Worm (Caenorhabditis elegans) whole organism, young adult: ENCODE measurements around the gene Y56A3A.30.

Source experiments
- B0035.1 ChIP-seq: sonication (generic microtip); optimal IDR thresholded peaks from 2 replicates; lab custom pipeline; 2016; ENCODE audit warnings: missing genetic modification characterization, mild to moderate bottlenecking, missing compliant biosample characterization, missing genotype, missing genetic modification reagents
- F10E7.11 ChIP-seq: sonication (generic microtip); optimal IDR thresholded peaks from 2 replicates; lab custom pipeline; 2017; ENCODE audit warnings: mild to moderate bottlenecking, missing genetic modification characterization, moderate library complexity, missing compliant biosample characterization
- F49E8.2 ChIP-seq: sonication (generic microtip); optimal IDR thresholded peaks from 3 replicates; lab custom pipeline; 2017; ENCODE audit warnings: missing genetic modification characterization, mild to moderate bottlenecking, missing compliant biosample characterization, antibody characterized with exemption, moderate library complexity; ENCODE audit not compliant: insufficient read depth
- F57A8.1 ChIP-seq: fragments of 200-800 bp; sonication (Bioruptor generic); optimal IDR thresholded peaks from 2 replicates; lab custom pipeline; 2018; ENCODE audit warnings: mild to moderate bottlenecking, missing genetic modification characterization, moderate library complexity, missing compliant biosample characterization
- K11D2.4 ChIP-seq: fragments of 200-800 bp; sonication (Bioruptor generic); IDR thresholded peaks from 2 replicates; pipeline ENCODE4 v1.3.6; 2022; ENCODE audit warnings: missing genetic modification reagents, missing genetic modification characterization, missing compliant biosample characterization
- K12H6.12 ChIP-seq: fragments of 200-800 bp; sonication (Bioruptor generic); optimal IDR thresholded peaks from 2 replicates; lab custom pipeline; 2018; ENCODE audit warnings: mild to moderate bottlenecking, missing genetic modification characterization, missing compliant biosample characterization
- T26A5.8 ChIP-seq: sonication (generic microtip); optimal IDR thresholded peaks from 2 replicates; lab custom pipeline; 2016; ENCODE audit warnings: missing genetic modification characterization, missing compliant biosample characterization
- Y56A3A.18 ChIP-seq: fragments of 200-800 bp; sonication (Bioruptor generic); IDR thresholded peaks from 2 replicates; pipeline ENCODE4 v1.3.6; 2022; ENCODE audit warnings: missing genetic modification reagents, missing genetic modification characterization, missing compliant biosample characterization
- Y95B8A.8 ChIP-seq: fragments of 200-800 bp; sonication (Bioruptor generic); IDR thresholded peaks from 2 replicates; pipeline ENCODE4 v1.3.6; 2022; ENCODE audit warnings: missing genetic modification reagents, missing genetic modification characterization, missing compliant biosample characterization
- athp-1 ChIP-seq: sonication (generic microtip); optimal IDR thresholded peaks from 2 replicates; lab custom pipeline; 2017; ENCODE audit warnings: mild to moderate bottlenecking, missing genetic modification characterization, missing compliant biosample characterization
- attf-3 ChIP-seq: fragments of 200-800 bp; sonication (Bioruptor generic); conservative IDR thresholded peaks from 2 replicates; pipeline ENCODE4 v1.3.6; 2022; ENCODE audit warnings: missing genetic modification reagents, missing genetic modification characterization, missing compliant biosample characterization
- attf-6 ChIP-seq: fragments of 200-800 bp; sonication (Bioruptor generic); IDR thresholded peaks from 2 replicates; pipeline ENCODE4 v1.3.6; 2022; ENCODE audit warnings: missing genetic modification reagents, missing genetic modification characterization, missing compliant biosample characterization
- bed-1 ChIP-seq: fragments of 200-800 bp; sonication (Bioruptor generic); IDR thresholded peaks from 2 replicates; pipeline ENCODE4 v1.3.6; 2022; ENCODE audit warnings: missing genetic modification reagents, missing genetic modification characterization, missing compliant biosample characterization
- ceh-91 ChIP-seq: fragments of 200-800 bp; sonication (Bioruptor generic); IDR thresholded peaks from 2 replicates; pipeline ENCODE4 v1.3.6; 2022; ENCODE audit warnings: missing genetic modification reagents, missing genetic modification characterization, missing compliant biosample characterization
- die-1 ChIP-seq: sonication (generic microtip); optimal IDR thresholded peaks from 2 replicates; lab custom pipeline; 2016; ENCODE audit warnings: missing genotype, mild to moderate bottlenecking, missing genetic modification characterization, missing compliant biosample characterization
- dpl-1 ChIP-seq: fragments of 150-350 bp; optimal IDR thresholded peaks from 2 replicates; lab custom pipeline; 2014; ENCODE audit warnings: missing biosample characterization, missing genetic modification reagents, missing genetic modification characterization
- egl-18 ChIP-seq: fragments of 200-800 bp; sonication (Bioruptor generic); IDR thresholded peaks from 2 replicates; pipeline ENCODE4 v1.3.6; 2022; ENCODE audit warnings: missing genetic modification reagents, missing genetic modification characterization, missing compliant biosample characterization
- egl-44 ChIP-seq: fragments of 200-800 bp; sonication (Bioruptor generic); IDR thresholded peaks from 2 replicates; pipeline ENCODE4 v1.3.6; 2022; ENCODE audit warnings: missing genetic modification reagents, missing genetic modification characterization, missing compliant biosample characterization
- egrh-3 ChIP-seq: fragments of 200-800 bp; sonication (Bioruptor generic); IDR thresholded peaks from 2 replicates; pipeline ENCODE4 v1.3.6; 2022; ENCODE audit warnings: missing genetic modification reagents, missing genetic modification characterization, missing compliant biosample characterization
- ekl-4 ChIP-seq: fragments of 200-800 bp; sonication (Bioruptor generic); IDR thresholded peaks from 2 replicates; pipeline ENCODE4 v1.3.6; 2022; ENCODE audit warnings: missing genetic modification reagents, missing genetic modification characterization, missing compliant biosample characterization
- hlh-12 ChIP-seq: sonication (generic microtip); optimal IDR thresholded peaks from 2 replicates; lab custom pipeline; 2016; ENCODE audit warnings: missing genetic modification characterization, missing compliant biosample characterization
- hmg-20 ChIP-seq: fragments of 200-800 bp; sonication (Bioruptor generic); IDR thresholded peaks from 2 replicates; pipeline ENCODE4 v1.3.6; 2022; ENCODE audit warnings: missing genetic modification reagents, missing genetic modification characterization, missing compliant biosample characterization
- hrde-1 ChIP-seq: sonication (generic microtip); optimal IDR thresholded peaks from 2 replicates; lab custom pipeline; 2016; ENCODE audit warnings: missing genetic modification characterization, mild to moderate bottlenecking, missing compliant biosample characterization, moderate library complexity, missing genotype, missing genetic modification reagents, borderline replicate concordance
- hsf-1 ChIP-seq: fragments of 200-800 bp; sonication (Bioruptor generic); IDR thresholded peaks from 2 replicates; pipeline ENCODE4 v1.3.6; 2022; ENCODE audit warnings: missing genetic modification reagents, missing genetic modification characterization, missing compliant biosample characterization
- lag-1 ChIP-seq: fragments of 200-800 bp; sonication (Bioruptor generic); IDR thresholded peaks from 2 replicates; pipeline ENCODE4 v1.3.6; 2022; ENCODE audit warnings: missing genetic modification reagents, missing genetic modification characterization, missing compliant biosample characterization
- let-526 ChIP-seq: fragments of 200-800 bp; sonication (Bioruptor generic); IDR thresholded peaks from 2 replicates; pipeline ENCODE4 v1.3.6; 2022; ENCODE audit warnings: missing genetic modification reagents, missing genetic modification characterization, missing compliant biosample characterization
- let-607 ChIP-seq, 2 experiments: fragments of 200-800 bp in 1 of 2; sonication (Bioruptor generic) in 1 of 2; sonication (generic microtip) in 1 of 2; optimal IDR thresholded peaks; 2 replicates each; lab custom pipeline; 2016 to 2018; ENCODE audit warnings: mild to moderate bottlenecking in 2 of 2, missing compliant biosample characterization in 2 of 2, missing genetic modification characterization in 2 of 2, moderate library complexity in 2 of 2, missing genotype in 1 of 2
- lin-35 ChIP-seq, 3 experiments: fragments of 150-350 bp in 2 of 3; sonication (generic microtip) in 1 of 3; optimal IDR thresholded peaks; 2 replicates each; lab custom pipeline; 2014 to 2018; ENCODE audit warnings: missing biosample characterization in 3 of 3, missing genetic modification characterization in 3 of 3, missing genetic modification reagents in 3 of 3
- lin-40 ChIP-seq: sonication (generic microtip); optimal IDR thresholded peaks from 2 replicates; lab custom pipeline; 2016; ENCODE audit warnings: missing genetic modification characterization, mild to moderate bottlenecking, missing compliant biosample characterization, missing genotype, missing genetic modification reagents
- lin-54 ChIP-seq: fragments of 200-800 bp; sonication (Bioruptor generic); optimal IDR thresholded peaks from 2 replicates; lab custom pipeline; 2018; ENCODE audit warnings: mild to moderate bottlenecking, missing genetic modification characterization, missing compliant biosample characterization
- lir-1 ChIP-seq: fragments of 200-800 bp; sonication (Bioruptor generic); conservative IDR thresholded peaks from 2 replicates; pipeline ENCODE4 v1.3.6; 2022; ENCODE audit warnings: missing genetic modification reagents, missing genetic modification characterization, missing compliant biosample characterization
- nfyb-1 ChIP-seq: fragments of 200-800 bp; sonication (Bioruptor generic); IDR thresholded peaks from 2 replicates; pipeline ENCODE4 v1.3.6; 2022; ENCODE audit warnings: missing genetic modification reagents, missing genetic modification characterization, missing compliant biosample characterization
- nhr-120 ChIP-seq: fragments of 200-800 bp; sonication (Bioruptor generic); IDR thresholded peaks from 2 replicates; pipeline ENCODE4 v1.3.6; 2022; ENCODE audit warnings: missing genetic modification characterization, missing compliant biosample characterization
- nhr-179 ChIP-seq: sonication (generic microtip); optimal IDR thresholded peaks from 2 replicates; lab custom pipeline; 2016; ENCODE audit warnings: mild to moderate bottlenecking, missing genetic modification characterization, missing compliant biosample characterization
- nhr-27 ChIP-seq: fragments of 200-800 bp; sonication (Bioruptor generic); optimal IDR thresholded peaks from 2 replicates; lab custom pipeline; 2018; ENCODE audit warnings: mild to moderate bottlenecking, missing genetic modification characterization, moderate library complexity, missing compliant biosample characterization
- nhr-80 ChIP-seq: sonication (generic microtip); optimal IDR thresholded peaks from 2 replicates; lab custom pipeline; 2016; ENCODE audit warnings: missing genetic modification characterization, missing compliant biosample characterization
- nhr-90 ChIP-seq: sonication (generic microtip); optimal IDR thresholded peaks from 2 replicates; lab custom pipeline; 2016; ENCODE audit warnings: missing genotype, mild to moderate bottlenecking, missing genetic modification characterization, missing compliant biosample characterization
- rcor-1 ChIP-seq: fragments of 200-800 bp; sonication (Bioruptor generic); IDR thresholded peaks from 2 replicates; pipeline ENCODE4 v1.3.6; 2022; ENCODE audit warnings: missing genetic modification reagents, missing genetic modification characterization, missing compliant biosample characterization
- repo-1 ChIP-seq: sonication (generic microtip); optimal IDR thresholded peaks from 2 replicates; lab custom pipeline; 2017; ENCODE audit warnings: mild to moderate bottlenecking, missing genetic modification characterization, missing compliant biosample characterization
- rpc-1 ChIP-seq, 2 experiments: fragments of 150-350 bp in 1 of 2; sonication (generic microtip) in 1 of 2; optimal IDR thresholded peaks; 2 replicates each; lab custom pipeline; 2014 to 2018; ENCODE audit warnings: missing biosample characterization in 1 of 2, missing genetic modification characterization in 1 of 2, missing genetic modification reagents in 1 of 2, missing genotype in 1 of 2
- sea-2 ChIP-seq: fragments of 200-800 bp; sonication (Bioruptor generic); IDR thresholded peaks from 2 replicates; pipeline ENCODE4 v1.3.6; 2022; ENCODE audit warnings: missing genetic modification characterization, missing compliant biosample characterization
- snpc-1.1 ChIP-seq: sonication (generic microtip); optimal IDR thresholded peaks from 2 replicates; lab custom pipeline; 2017; ENCODE audit warnings: missing genetic modification characterization, mild to moderate bottlenecking, missing compliant biosample characterization, antibody characterized with exemption, moderate library complexity, missing genotype, missing genetic modification reagents; ENCODE audit not compliant: insufficient read depth
- snpc-4 ChIP-seq, 5 experiments: fragments of 150-350 bp in 1 of 5; sonication (generic microtip) in 4 of 5; optimal IDR thresholded peaks; 2 replicates each; lab custom pipeline; 2014 to 2018; ENCODE audit warnings: missing genetic modification characterization in 5 of 5, missing biosample characterization in 3 of 5, antibody characterized with exemption in 2 of 5, mild to moderate bottlenecking in 2 of 5, missing compliant biosample characterization in 2 of 5, missing genotype in 2 of 5, moderate library complexity in 2 of 5, missing genetic modification reagents in 1 of 5
- ztf-22 ChIP-seq: fragments of 200-800 bp; sonication (Bioruptor generic); optimal IDR thresholded peaks from 2 replicates; lab custom pipeline; 2018; ENCODE audit warnings: mild to moderate bottlenecking, missing genetic modification characterization, moderate library complexity, missing compliant biosample characterization
- ztf-6 ChIP-seq: fragments of 200-800 bp; sonication (Bioruptor generic); IDR thresholded peaks from 2 replicates; pipeline ENCODE4 v1.3.6; 2022; ENCODE audit warnings: missing genetic modification reagents, missing genetic modification characterization, missing compliant biosample characterization

The Y56A3A.30 gene

ce11 chrIII:11946062-11946749 lies 32.7 kb downstream of the Y56A3A.30 start (continued):
- TF ChIP-seq hrde-1 (tag; lab: Kevin White, UChicago) (peak; percentile 47), ztf-6 (GFP tag; lab: Robert Waterston, UW) (0 out of 2 replicates have a peak, but pooled peaks have one; percentile 46), ekl-4 (GFP tag; lab: Robert Waterston, UW) (peak; percentile 41; the same call in 1 of the 2 replicates), let-526 (GFP tag; lab: Robert Waterston, UW) (peak; percentile 41; the same call in 1 of the 2 replicates), nhr-80 (tag; lab: Kevin White, UChicago) (no peak), K12H6.12 (tag; lab: Kevin White, UChicago) (peak; percentile 82), lag-1 (0 out of 2 replicates have a peak, but pooled peaks have one; percentile 54), B0035.1 (peak; percentile 59), T26A5.8 (tag; lab: Kevin White, UChicago) (no peak), nhr-27 (tag; lab: Kevin White, UChicago) (peak; percentile 74), lin-40 (tag; lab: Kevin White, UChicago) (peak; percentile 86), F10E7.11 (peak; percentile 60), ztf-22 (GFP tag; lab: Kevin White, UChicago) (no peak), hlh-12 (no peak), attf-3 (no peak), rcor-1 (GFP tag; lab: Robert Waterston, UW) (peak; percentile 82), nfyb-1 (peak; percentile 71; the same call in 1 of the 2 replicates), rpc-1 (optimal IDR thresholded peaks at IDR 0.05; lab: Kevin White, UChicago) (no peak), rpc-1 (tag; optimal IDR thresholded peaks at IDR 0.05; lab: Kevin White, UChicago) (no peak), die-1 (tag; lab: Kevin White, UChicago) (no peak), bed-1 (no peak), F49E8.2 (tag; lab: Kevin White, UChicago) (peak; percentile 39), hsf-1 (peak; percentile 57; the same call in 1 of the 2 replicates), Y56A3A.18 (no peak), nhr-90 (tag; lab: Kevin White, UChicago) (no peak), snpc-4 (GFP tag; optimal IDR thresholded peaks at IDR 0.05; lab: Kevin White, UChicago) (no peak), snpc-4 (tag; optimal IDR thresholded peaks at IDR 0.05; lab: Kevin White, UChicago) (peak in 1 of 4 experiments; percentile 44), let-607 (tag; optimal IDR thresholded peaks at IDR 0.05; lab: Kevin White, UChicago) (peak in 1 of 2 experiments; percentile 78), ceh-91 (GFP tag; lab: Robert Waterston, UW) (peak; percentile 46; the same call in 1 of the 2 replicates), repo-1 (tag; lab: Kevin White, UChicago) (no peak), egl-44 (GFP tag; lab: Robert Waterston, UW) (no peak), K11D2.4 (peak; percentile 77), sea-2 (no peak), hmg-20 (GFP tag; lab: Robert Waterston, UW) (peak; percentile 58; the same call in 1 of the 2 replicates), nhr-179 (tag; lab: Kevin White, UChicago) (no peak), lin-54 (GFP tag; lab: Kevin White, UChicago) (peak; percentile 59), snpc-1.1 (no peak), attf-6 (GFP tag; lab: Robert Waterston, UW) (0 out of 2 replicates have a peak, but pooled peaks have one; percentile 34), Y95B8A.8 (GFP tag; lab: Robert Waterston, UW) (no peak), lir-1 (GFP tag; lab: Robert Waterston, UW) (peak; percentile 89), dpl-1 (GFP tag; lab: Kevin White, UChicago) (peak; percentile 31), egrh-3 (GFP tag; lab: Robert Waterston, UW) (0 out of 2 replicates have a peak, but pooled peaks have one; percentile 17), F57A8.1 (no peak), athp-1 (tag; lab: Kevin White, UChicago) (peak; percentile 79), nhr-120 (GFP tag; lab: Robert Waterston, UW) (no peak), lin-35 (GFP tag; optimal IDR thresholded peaks at IDR 0.05; lab: Kevin White, UChicago) (peak in 1 of 3 experiments; percentile 78), egl-18 (GFP tag; lab: Robert Waterston, UW) (0 out of 2 replicates have a peak, but pooled peaks have one; percentile 57)
